Worm (Caenorhabditis elegans) whole organism, L1 larva: ENCODE measurements around the gene M02B7.2.
A peak's percentile ranks its signal among the peaks of the same experiment; 100 is the strongest.

Source experiments
- C16A3.4 ChIP-seq: fragments of 150-350 bp; optimal IDR thresholded peaks from 2 replicates; lab custom pipeline; 2014; ENCODE audit warnings: missing biosample characterization, missing genetic modification characterization
- C34B4.2 ChIP-seq: sonication (generic microtip); optimal IDR thresholded peaks from 2 replicates; lab custom pipeline; 2017; ENCODE audit warnings: mild to moderate bottlenecking, missing genetic modification characterization, missing compliant biosample characterization
- Y116A8C.19 ChIP-seq: sonication (generic microtip); optimal IDR thresholded peaks from 2 replicates; lab custom pipeline; 2016; ENCODE audit warnings: missing compliant biosample characterization, missing genetic modification characterization, borderline replicate concordance
- aly-2 ChIP-seq: fragments of 150-350 bp; optimal IDR thresholded peaks from 2 replicates; lab custom pipeline; 2014; ENCODE audit warnings: missing biosample characterization, missing genetic modification characterization
- blmp-1 ChIP-seq: fragments of 150-350 bp; optimal IDR thresholded peaks from 2 replicates; lab custom pipeline; 2014; ENCODE audit warnings: missing biosample characterization, missing genetic modification characterization
- ceh-63 ChIP-seq: fragments of 200-800 bp; sonication (Bioruptor generic); optimal IDR thresholded peaks from 2 replicates; lab custom pipeline; 2018; ENCODE audit warnings: mild to moderate bottlenecking, missing genetic modification characterization, missing compliant biosample characterization
- ceh-88 ChIP-seq: fragments of 200-800 bp; sonication (Bioruptor generic); IDR thresholded peaks from 2 replicates; pipeline ENCODE4 v1.3.6; 2022; ENCODE audit warnings: missing genetic modification characterization, missing compliant biosample characterization
- ceh-90 ChIP-seq: sonication (generic microtip); optimal IDR thresholded peaks from 2 replicates; lab custom pipeline; 2016; ENCODE audit warnings: missing genetic modification characterization, missing compliant biosample characterization
- ces-1 ChIP-seq: fragments of 150-350 bp; optimal IDR thresholded peaks from 2 replicates; lab custom pipeline; 2014; ENCODE audit warnings: missing biosample characterization, missing genetic modification reagents, missing genetic modification characterization
- dpl-1 ChIP-seq, 3 experiments: fragments of 150-350 bp in 2 of 3; sonication (generic microtip) in 1 of 3; optimal IDR thresholded peaks; 2 replicates each; lab custom pipeline; 2014 to 2017; ENCODE audit warnings: missing biosample characterization in 3 of 3, missing genetic modification characterization in 3 of 3, missing genetic modification reagents in 3 of 3
- efl-1 ChIP-seq, 4 experiments: fragments of 150-350 bp; optimal IDR thresholded peaks in 3 of 4; peaks in 1 of 4; 1 replicate in 1 of 4; 2 replicates in 3 of 4; lab custom pipeline; 2014; ENCODE audit warnings: missing biosample characterization in 2 of 4, missing genetic modification characterization in 2 of 4, missing genetic modification reagents in 2 of 4
- efl-3 ChIP-seq: fragments of 200-800 bp; sonication (Bioruptor generic); optimal IDR thresholded peaks from 2 replicates; lab custom pipeline; 2018; ENCODE audit warnings: mild to moderate bottlenecking, missing genetic modification characterization, missing compliant biosample characterization
- egl-27 ChIP-seq, 2 experiments: fragments of 150-350 bp in 1 of 2; sonication (generic microtip); optimal IDR thresholded peaks; 3 replicates each; lab custom pipeline; 2017 to 2018; ENCODE audit warnings: missing biosample characterization in 2 of 2, missing genetic modification characterization in 2 of 2, missing genetic modification reagents in 2 of 2
- elt-2 ChIP-seq: sonication (generic microtip); optimal IDR thresholded peaks from 2 replicates; lab custom pipeline; 2016; ENCODE audit warnings: missing genetic modification characterization, mild to moderate bottlenecking, inconsistent platforms, missing compliant biosample characterization, missing genetic modification reagents
- fkh-8 ChIP-seq: sonication (generic microtip); optimal IDR thresholded peaks from 2 replicates; lab custom pipeline; 2016; ENCODE audit warnings: mild to moderate bottlenecking, missing genetic modification characterization, missing compliant biosample characterization
- grh-1 ChIP-seq: fragments of 200-800 bp; sonication (Bioruptor generic); IDR thresholded peaks from 2 replicates; pipeline ENCODE4 v1.3.6; 2022; ENCODE audit warnings: missing genetic modification reagents, missing genetic modification characterization, missing compliant biosample characterization
- hlh-17 ChIP-seq: fragments of 200-800 bp; sonication (Bioruptor generic); optimal IDR thresholded peaks from 2 replicates; lab custom pipeline; 2018; ENCODE audit warnings: missing genetic modification characterization, mild to moderate bottlenecking, missing compliant biosample characterization, moderate library complexity, borderline replicate concordance
- hlh-4 ChIP-seq: sonication (generic microtip); optimal IDR thresholded peaks from 2 replicates; lab custom pipeline; 2016; ENCODE audit warnings: mild to moderate bottlenecking, missing genetic modification characterization, missing compliant biosample characterization
- irx-1 ChIP-seq: sonication (generic microtip); optimal IDR thresholded peaks from 2 replicates; lab custom pipeline; 2016; ENCODE audit warnings: missing genetic modification characterization, missing compliant biosample characterization
- isw-1 ChIP-seq: fragments of 200-800 bp; sonication (Bioruptor generic); IDR thresholded peaks from 2 replicates; pipeline ENCODE4 v1.3.6; 2022; ENCODE audit warnings: missing genetic modification characterization, missing compliant biosample characterization
- jun-1 ChIP-seq: fragments of 150-350 bp; optimal IDR thresholded peaks from 2 replicates; lab custom pipeline; 2014; ENCODE audit warnings: missing biosample characterization, missing genetic modification reagents, missing genetic modification characterization
- lin-13 ChIP-seq: fragments of 150-350 bp; optimal IDR thresholded peaks from 2 replicates; lab custom pipeline; 2014; ENCODE audit warnings: missing biosample characterization, missing genetic modification reagents, missing genetic modification characterization
- lin-14 ChIP-seq: fragments of 200-800 bp; sonication (Bioruptor generic); optimal IDR thresholded peaks from 2 replicates; lab custom pipeline; 2018; ENCODE audit warnings: mild to moderate bottlenecking, missing genetic modification characterization, moderate library complexity, missing compliant biosample characterization
- lin-15B ChIP-seq: fragments of 150-350 bp; sonication (generic microtip); optimal IDR thresholded peaks from 3 replicates; lab custom pipeline; 2014; ENCODE audit warnings: missing biosample characterization, missing genetic modification characterization
- lin-35 ChIP-seq, 2 experiments: fragments of 150-350 bp; optimal IDR thresholded peaks; 2 replicates each; lab custom pipeline; 2014; ENCODE audit warnings: missing biosample characterization in 2 of 2, missing genetic modification characterization in 2 of 2, missing genetic modification reagents in 2 of 2
- lir-3 ChIP-seq: sonication (generic microtip); optimal IDR thresholded peaks from 2 replicates; lab custom pipeline; 2016; ENCODE audit warnings: mild to moderate bottlenecking, missing genetic modification characterization, moderate library complexity, missing compliant biosample characterization; ENCODE audit not compliant: poor library complexity
- lsy-2 ChIP-seq, 2 experiments: fragments of 150-350 bp; optimal IDR thresholded peaks; 2 replicates each; lab custom pipeline; 2014; ENCODE audit warnings: missing biosample characterization in 2 of 2, missing genetic modification characterization in 2 of 2
- mab-9 ChIP-seq: fragments of 200-800 bp; sonication (Bioruptor generic); IDR thresholded peaks from 2 replicates; pipeline ENCODE4 v1.3.6; 2022; ENCODE audit warnings: missing genetic modification reagents, missing genetic modification characterization, missing compliant biosample characterization
- mep-1 ChIP-seq: fragments of 150-350 bp; optimal IDR thresholded peaks from 2 replicates; lab custom pipeline; 2014; ENCODE audit warnings: missing biosample characterization, missing genetic modification characterization
- nhr-11 ChIP-seq: fragments of 150-350 bp; optimal IDR thresholded peaks from 2 replicates; lab custom pipeline; 2014; ENCODE audit warnings: missing biosample characterization, missing genetic modification characterization
- nhr-12 ChIP-seq: sonication (generic microtip); optimal IDR thresholded peaks from 2 replicates; lab custom pipeline; 2017; ENCODE audit warnings: missing biosample characterization, missing genetic modification characterization
- nhr-19 ChIP-seq: fragments of 200-800 bp; sonication (Bioruptor generic); conservative IDR thresholded peaks from 2 replicates; pipeline ENCODE4 v1.3.6; 2022; ENCODE audit warnings: missing genetic modification characterization, missing compliant biosample characterization
- nhr-20 ChIP-seq: sonication (generic microtip); optimal IDR thresholded peaks from 2 replicates; lab custom pipeline; 2016; ENCODE audit warnings: mild to moderate bottlenecking, missing genetic modification characterization, missing compliant biosample characterization
- nhr-28 ChIP-seq: fragments of 150-350 bp; optimal IDR thresholded peaks from 2 replicates; lab custom pipeline; 2014; ENCODE audit warnings: missing biosample characterization, missing genetic modification characterization
- nhr-47 ChIP-seq: sonication (generic microtip); optimal IDR thresholded peaks from 2 replicates; lab custom pipeline; 2016; ENCODE audit warnings: mild to moderate bottlenecking, missing genetic modification characterization, moderate library complexity, missing compliant biosample characterization
- nhr-77 ChIP-seq: fragments of 150-350 bp; optimal IDR thresholded peaks from 2 replicates; lab custom pipeline; 2014; ENCODE audit warnings: missing biosample characterization, missing genetic modification characterization
- nhr-85 ChIP-seq: sonication (generic microtip); peaks from one replicate; lab custom pipeline; 2016; ENCODE audit warnings: missing genetic modification characterization, inconsistent platforms, missing compliant biosample characterization
- nhr-90 ChIP-seq: sonication (generic microtip); optimal IDR thresholded peaks from 2 replicates; lab custom pipeline; 2016; ENCODE audit warnings: mild to moderate bottlenecking, missing genetic modification characterization, missing compliant biosample characterization; ENCODE audit not compliant: poor library complexity
- pag-3 ChIP-seq: sonication (generic microtip); optimal IDR thresholded peaks from 2 replicates; lab custom pipeline; 2017; ENCODE audit warnings: missing genetic modification characterization, mild to moderate bottlenecking, missing compliant biosample characterization, antibody characterized with exemption, borderline replicate concordance; ENCODE audit not compliant: insufficient read depth
- pqm-1 ChIP-seq: sonication (generic microtip); optimal IDR thresholded peaks from 3 replicates; lab custom pipeline; 2017; ENCODE audit warnings: missing biosample characterization, missing genetic modification characterization
- skn-1 ChIP-seq: fragments of 150-350 bp; optimal IDR thresholded peaks from 2 replicates; lab custom pipeline; 2014; ENCODE audit warnings: missing biosample characterization, missing genetic modification characterization
- sox-4 ChIP-seq: sonication (generic microtip); optimal IDR thresholded peaks from 2 replicates; lab custom pipeline; 2016; ENCODE audit warnings: missing genetic modification characterization, missing compliant biosample characterization
- sup-37 ChIP-seq: fragments of 200-800 bp; sonication (Bioruptor generic); optimal IDR thresholded peaks from 2 replicates; lab custom pipeline; 2018; ENCODE audit warnings: mild to moderate bottlenecking, missing genetic modification characterization, missing compliant biosample characterization
- swsn-7 ChIP-seq: sonication (generic microtip); optimal IDR thresholded peaks from 2 replicates; lab custom pipeline; 2016; ENCODE audit warnings: missing genetic modification characterization, missing compliant biosample characterization
- tbx-2 ChIP-seq: sonication (generic microtip); optimal IDR thresholded peaks from 2 replicates; lab custom pipeline; 2016; ENCODE audit warnings: missing genetic modification characterization, missing compliant biosample characterization
- tlp-1 ChIP-seq: fragments of 150-350 bp; optimal IDR thresholded peaks from 2 replicates; lab custom pipeline; 2014; ENCODE audit warnings: missing biosample characterization, missing genetic modification characterization
- unc-130 ChIP-seq: fragments of 150-350 bp; optimal IDR thresholded peaks from 2 replicates; lab custom pipeline; 2017; ENCODE audit warnings: missing biosample characterization, missing genetic modification characterization, inconsistent platforms
- unc-30 ChIP-seq: sonication (generic microtip); optimal IDR thresholded peaks from 2 replicates; lab custom pipeline; 2017; ENCODE audit warnings: missing biosample characterization, missing genetic modification characterization
- unc-62 ChIP-seq: fragments of 150-350 bp; optimal IDR thresholded peaks from 2 replicates; lab custom pipeline; 2014; ENCODE audit warnings: missing biosample characterization, missing genetic modification reagents, missing genetic modification characterization
- vab-15 ChIP-seq: sonication (generic microtip); optimal IDR thresholded peaks from 2 replicates; lab custom pipeline; 2017; ENCODE audit warnings: missing genotype, mild to moderate bottlenecking, missing genetic modification characterization, missing compliant biosample characterization
- xbp-1 ChIP-seq: sonication (generic microtip); optimal IDR thresholded peaks from 2 replicates; lab custom pipeline; 2016; ENCODE audit warnings: missing genetic modification characterization, missing compliant biosample characterization
- zag-1 ChIP-seq: fragments of 150-350 bp; optimal IDR thresholded peaks from 2 replicates; lab custom pipeline; 2014; ENCODE audit warnings: missing biosample characterization, missing genetic modification characterization
- ztf-4 ChIP-seq: fragments of 150-350 bp; optimal IDR thresholded peaks from 2 replicates; lab custom pipeline; 2014; ENCODE audit warnings: missing biosample characterization, missing genetic modification characterization

The M02B7.2 gene

DNA sequence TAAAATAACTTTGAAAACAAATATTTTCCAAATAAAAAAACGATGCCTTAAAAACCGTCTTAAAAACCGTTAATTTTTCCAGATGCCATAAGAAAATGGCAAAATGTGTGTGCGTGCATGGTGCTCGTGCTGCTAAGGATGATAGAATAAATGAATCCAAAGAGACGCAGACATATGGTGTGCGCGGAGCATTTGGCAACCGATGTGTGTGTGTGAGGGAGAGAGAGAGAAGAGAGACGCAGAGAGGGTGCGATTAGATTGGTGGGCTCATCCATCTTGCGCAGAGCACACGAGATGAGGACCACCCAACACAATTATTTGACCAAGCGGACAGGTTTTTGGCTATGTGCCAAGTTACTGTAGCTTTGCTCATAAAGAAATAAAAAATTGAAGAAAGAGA, 21.3 kb downstream of the M02B7.2 start (continued):
- no peak for TF ChIP-seq lin-15B (tag; lab: Kevin White, UChicago)
- TF ChIP-seq lir-3 (tag; lab: Kevin White, UChicago), result no peak
- TF ChIP-seq lsy-2 (tag; optimal IDR thresholded peaks at IDR 0.05; lab: Kevin White, UChicago), result peak; percentile 10 to 20
- TF ChIP-seq C16A3.4 (tag; lab: Kevin White, UChicago), result no peak
- peak; percentile 2 for TF ChIP-seq zag-1 (tag; lab: Kevin White, UChicago)
- TF ChIP-seq tlp-1, result no peak
- no peak for TF ChIP-seq jun-1 (tag; lab: Kevin White, UChicago)
- no peak for TF ChIP-seq C34B4.2
- no peak for TF ChIP-seq nhr-19 (GFP tag; lab: Robert Waterston, UW)
- no peak for TF ChIP-seq pqm-1
- no peak for TF ChIP-seq pag-3
- TF ChIP-seq sup-37 (GFP tag; lab: Kevin White, UChicago), result no peak
- TF ChIP-seq efl-3 (GFP tag; lab: Kevin White, UChicago), result no peak
- TF ChIP-seq elt-2 (tag; lab: Kevin White, UChicago), result no peak
- TF ChIP-seq skn-1, result peak; percentile 17
- TF ChIP-seq aly-2 (tag; lab: Kevin White, UChicago), result no peak
- no peak for TF ChIP-seq blmp-1 (tag; lab: Kevin White, UChicago)
- TF ChIP-seq isw-1 (GFP tag; lab: Robert Waterston, UW), result peak; percentile 15
- TF ChIP-seq tbx-2 (tag; lab: Kevin White, UChicago), result peak; percentile 3
- TF ChIP-seq nhr-11, result no peak
- TF ChIP-seq unc-62 (GFP tag; lab: Kevin White, UChicago), result no peak
- TF ChIP-seq nhr-12 (tag; lab: Kevin White, UChicago), result no peak
- peak; percentile 41 for TF ChIP-seq nhr-85 (tag; lab: Kevin White, UChicago)
- no peak for TF ChIP-seq sox-4 (tag; lab: Kevin White, UChicago)
- TF ChIP-seq mep-1, result peak; percentile 30
- TF ChIP-seq nhr-28 (tag; lab: Kevin White, UChicago), result no peak
- TF ChIP-seq lin-13 (GFP tag; lab: Kevin White, UChicago), result no peak
- no peak for TF ChIP-seq mab-9
- TF ChIP-seq lin-14 (GFP tag; lab: Kevin White, UChicago), result peak; percentile 73
- TF ChIP-seq ceh-90, result no peak
- TF ChIP-seq vab-15, result no peak
- TF ChIP-seq Y116A8C.19 (tag; lab: Kevin White, UChicago), result no peak
- peak in 1 of 2 experiments; percentile 15 for TF ChIP-seq lin-35 (GFP tag; optimal IDR thresholded peaks at IDR 0.05; lab: Kevin White, UChicago)
- TF ChIP-seq egl-27 (tag; optimal IDR thresholded peaks at IDR 0.05; lab: Kevin White, UChicago), result no peak
- peak; percentile 9 for TF ChIP-seq xbp-1 (tag; lab: Kevin White, UChicago)
- TF ChIP-seq grh-1 (GFP tag; lab: Robert Waterston, UW), result no peak
- TF ChIP-seq dpl-1 (GFP tag; optimal IDR thresholded peaks at IDR 0.05; lab: Kevin White, UChicago), result peak in 1 of 3 experiments; percentile 3
- no peak for TF ChIP-seq irx-1 (tag; lab: Kevin White, UChicago)
- TF ChIP-seq ceh-88 (GFP tag; lab: Robert Waterston, UW), result no peak
- TF ChIP-seq fkh-8 (tag; lab: Kevin White, UChicago), result peak; percentile 26
- TF ChIP-seq unc-130 (tag; lab: Kevin White, UChicago), result no peak
- TF ChIP-seq ztf-4, result no peak
- TF ChIP-seq unc-30 (tag; lab: Kevin White, UChicago), result no peak
- TF ChIP-seq ceh-63, result no peak
- peak; percentile 21 for TF ChIP-seq swsn-7 (tag; lab: Kevin White, UChicago)
- TF ChIP-seq nhr-47, result peak; percentile 33
- no peak for TF ChIP-seq nhr-77 (tag; lab: Kevin White, UChicago)
- no peak for TF ChIP-seq nhr-90 (tag; lab: Kevin White, UChicago)
- TF ChIP-seq nhr-20 (tag; lab: Kevin White, UChicago), result no peak
- TF ChIP-seq hlh-17 (GFP tag; lab: Kevin White, UChicago), result no peak
- no peak for TF ChIP-seq ces-1 (GFP tag; lab: Kevin White, UChicago)
- peak; percentile 20 to 30 for TF ChIP-seq efl-1 (optimal IDR thresholded peaks at IDR 0.05; lab: Kevin White, UChicago)
- TF ChIP-seq efl-1 (GFP tag; optimal IDR thresholded peaks at IDR 0.05 in 1 of 2; lab: Kevin White, UChicago), result no peak
- TF ChIP-seq hlh-4 (tag; lab: Kevin White, UChicago), result no peak
